Worm (Caenorhabditis elegans) whole organism, L2 larva: ENCODE measurements around the gene his-59.

Source experiments
- dmd-4 ChIP-seq: sonication (generic microtip); optimal IDR thresholded peaks from 2 replicates; lab custom pipeline; 2017; ENCODE audit warnings: missing biosample characterization, missing genetic modification characterization
- egl-27 ChIP-seq: sonication (generic microtip); optimal IDR thresholded peaks from 3 replicates; lab custom pipeline; 2017; ENCODE audit warnings: missing biosample characterization, missing genetic modification reagents, missing genetic modification characterization
- elt-1 ChIP-seq: fragments of 150-350 bp; optimal IDR thresholded peaks from 2 replicates; lab custom pipeline; 2014; ENCODE audit warnings: missing biosample characterization, missing genetic modification characterization
- nhr-237 ChIP-seq: fragments of 150-350 bp; optimal IDR thresholded peaks from 2 replicates; lab custom pipeline; 2014; ENCODE audit warnings: missing biosample characterization, missing genetic modification characterization
- skn-1 ChIP-seq: sonication (generic microtip); optimal IDR thresholded peaks from 2 replicates; lab custom pipeline; 2017; ENCODE audit warnings: missing biosample characterization, missing genetic modification characterization
- sma-3 ChIP-seq: sonication (generic microtip); optimal IDR thresholded peaks from 2 replicates; lab custom pipeline; 2016; ENCODE audit warnings: missing genetic modification reagents, missing genetic modification characterization, missing compliant biosample characterization
- unc-39 ChIP-seq: fragments of 150-350 bp; optimal IDR thresholded peaks from 2 replicates; lab custom pipeline; 2014; ENCODE audit warnings: missing biosample characterization, missing genetic modification characterization

DNA sequence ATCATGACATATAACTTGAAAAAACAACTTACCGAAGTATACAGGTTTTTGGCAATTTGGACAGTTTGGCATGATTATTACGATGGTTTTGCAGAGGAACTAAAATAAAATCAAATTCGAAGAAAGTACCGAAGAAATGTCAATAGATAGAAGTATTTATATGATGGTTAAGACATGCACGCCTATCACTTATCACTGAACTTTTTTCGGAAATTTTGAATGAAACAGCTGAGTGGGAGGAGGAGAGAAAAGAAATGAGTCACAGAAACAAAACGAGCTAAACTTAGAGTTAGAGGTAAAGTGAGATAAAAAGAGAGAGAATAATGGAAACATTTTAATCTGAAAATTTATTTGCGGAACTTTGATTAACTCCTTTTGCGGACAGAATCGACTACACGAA, 42.8 kb upstream of the his-59 start, which contains the start of gene valv-1:
- TF ChIP-seq elt-1 (tag; lab: Kevin White, UChicago) (no peak), skn-1 (tag; lab: Kevin White, UChicago) (no peak), nhr-237 (tag; lab: Kevin White, UChicago) (no peak), sma-3 (GFP tag; lab: Kevin White, UChicago) (no peak), unc-39 (tag; lab: Kevin White, UChicago) (no peak), egl-27 (tag; lab: Kevin White, UChicago) (no peak), dmd-4 (tag; lab: Kevin White, UChicago) (no peak)
